Worm (Caenorhabditis elegans) whole organism, L4 larva: ENCODE measurements around the gene F49E11.7.
A peak's percentile ranks its signal among the peaks of the same experiment; 100 is the strongest.

ENCODE experiments used
- F10B5.3 ChIP-seq: sonication (generic microtip); optimal IDR thresholded peaks from 2 replicates; lab custom pipeline; 2016; ENCODE audit warnings: mild to moderate bottlenecking, missing genetic modification characterization, missing compliant biosample characterization
- F26F4.8 ChIP-seq: fragments of 200-800 bp; sonication (Bioruptor generic); conservative IDR thresholded peaks from 2 replicates; pipeline ENCODE4 v1.3.6; 2022; ENCODE audit warnings: missing genetic modification characterization, missing compliant biosample characterization
- F37D6.2 ChIP-seq: sonication (generic microtip); optimal IDR thresholded peaks from 2 replicates; lab custom pipeline; 2016; ENCODE audit warnings: mild to moderate bottlenecking, missing genetic modification characterization, missing compliant biosample characterization
- F49E8.2 ChIP-seq: sonication (generic microtip); optimal IDR thresholded peaks from 2 replicates; lab custom pipeline; 2016; ENCODE audit warnings: missing compliant biosample characterization, mild to moderate bottlenecking, missing genetic modification characterization, borderline replicate concordance
- Y105C5A.15 ChIP-seq: fragments of 200-800 bp; sonication (Bioruptor generic); IDR thresholded peaks from 2 replicates; pipeline ENCODE4 v1.3.6; 2022; ENCODE audit warnings: missing genetic modification characterization, missing compliant biosample characterization
- Y5F2A.4 ChIP-seq: fragments of 200-800 bp; sonication (Bioruptor generic); optimal IDR thresholded peaks from 2 replicates; lab custom pipeline; 2018; ENCODE audit warnings: mild to moderate bottlenecking, missing genetic modification characterization, missing compliant biosample characterization
- ZK546.5 ChIP-seq, 2 experiments: sonication (generic microtip); optimal IDR thresholded peaks; 2 replicates each; lab custom pipeline; 2017; ENCODE audit warnings: missing biosample characterization in 2 of 2, missing genetic modification characterization in 2 of 2
- aly-2 ChIP-seq: sonication (generic microtip); optimal IDR thresholded peaks from 2 replicates; lab custom pipeline; 2018; ENCODE audit warnings: missing biosample characterization, missing genetic modification characterization
- ama-1 ChIP-seq: fragments of 150-350 bp; optimal IDR thresholded peaks from 2 replicates; lab custom pipeline; 2014; ENCODE audit warnings: inconsistent platforms, mixed read lengths
- arid-1 ChIP-seq: fragments of 200-800 bp; sonication (Bioruptor generic); conservative IDR thresholded peaks from 2 replicates; pipeline ENCODE4 v1.3.6; 2022; ENCODE audit warnings: missing genetic modification reagents, missing genetic modification characterization, missing compliant biosample characterization
- ces-1 ChIP-seq: fragments of 150-350 bp; sonication (generic microtip); optimal IDR thresholded peaks from 4 replicates; lab custom pipeline; 2014; ENCODE audit warnings: missing biosample characterization, missing genetic modification reagents, missing genetic modification characterization
- daf-16 ChIP-seq, 3 experiments: sonication (generic microtip); optimal IDR thresholded peaks; 2 replicates each; lab custom pipeline; 2016 to 2017; ENCODE audit warnings: missing genetic modification characterization in 3 of 3, missing genetic modification reagents in 3 of 3, mild to moderate bottlenecking in 2 of 3, missing compliant biosample characterization in 2 of 3, missing biosample characterization in 1 of 3, moderate library complexity in 1 of 3
- daf-8 ChIP-seq: fragments of 200-800 bp; sonication (Bioruptor generic); IDR thresholded peaks from 2 replicates; pipeline ENCODE4 v1.3.6; 2022; ENCODE audit warnings: missing genetic modification characterization, missing compliant biosample characterization
- dmd-6 ChIP-seq: fragments of 200-800 bp; sonication (Bioruptor generic); IDR thresholded peaks from 2 replicates; pipeline ENCODE4 v1.3.6; 2022; ENCODE audit warnings: missing genetic modification reagents, missing genetic modification characterization, missing compliant biosample characterization
- dpl-1 ChIP-seq: fragments of 150-350 bp; optimal IDR thresholded peaks from 2 replicates; lab custom pipeline; 2014; ENCODE audit warnings: missing biosample characterization, missing genetic modification reagents, missing genetic modification characterization
- duxl-1 ChIP-seq: sonication (generic microtip); optimal IDR thresholded peaks from 2 replicates; lab custom pipeline; 2016; ENCODE audit warnings: mild to moderate bottlenecking, missing genetic modification characterization, moderate library complexity, missing compliant biosample characterization; ENCODE audit not compliant: poor library complexity
- dve-1 ChIP-seq: sonication (generic microtip); optimal IDR thresholded peaks from 2 replicates; lab custom pipeline; 2017; ENCODE audit warnings: antibody characterized with exemption, mild to moderate bottlenecking, missing genetic modification characterization, missing compliant biosample characterization; ENCODE audit not compliant: insufficient read depth
- fkh-10 ChIP-seq: fragments of 150-350 bp; optimal IDR thresholded peaks from 2 replicates; lab custom pipeline; 2014; ENCODE audit warnings: missing biosample characterization, missing genetic modification reagents, missing genetic modification characterization
- hif-1 ChIP-seq, 2 experiments: sonication (generic microtip); optimal IDR thresholded peaks; 2 replicates each; lab custom pipeline; 2016 to 2017; ENCODE audit warnings: missing compliant biosample characterization in 2 of 2, missing genetic modification characterization in 2 of 2, missing genetic modification reagents in 2 of 2, missing genotype in 2 of 2, mild to moderate bottlenecking in 1 of 2
- hlh-11 ChIP-seq: fragments of 200-800 bp; sonication (Bioruptor generic); optimal IDR thresholded peaks from 2 replicates; lab custom pipeline; 2018; ENCODE audit warnings: mild to moderate bottlenecking, missing genetic modification characterization, missing compliant biosample characterization
- hlh-30 ChIP-seq: sonication (generic microtip); optimal IDR thresholded peaks from 2 replicates; lab custom pipeline; 2017; ENCODE audit warnings: antibody characterized with exemption, mild to moderate bottlenecking, missing genetic modification characterization, missing compliant biosample characterization; ENCODE audit not compliant: insufficient read depth
- hmg-1.1 ChIP-seq: fragments of 200-800 bp; sonication (Bioruptor generic); IDR thresholded peaks from 2 replicates; pipeline ENCODE4 v1.3.6; 2022; ENCODE audit warnings: missing genetic modification reagents, missing genetic modification characterization, missing compliant biosample characterization
- lin-15B ChIP-seq: fragments of 150-350 bp; sonication (generic microtip); optimal IDR thresholded peaks from 3 replicates; lab custom pipeline; 2014; ENCODE audit warnings: missing biosample characterization, missing genetic modification characterization
- lin-29 ChIP-seq: fragments of 200-800 bp; sonication (Bioruptor generic); IDR thresholded peaks from 2 replicates; pipeline ENCODE4 v1.3.6; 2022; ENCODE audit warnings: missing genetic modification reagents, missing genetic modification characterization, missing compliant biosample characterization
- lin-38 ChIP-seq: fragments of 200-800 bp; sonication (Bioruptor generic); IDR thresholded peaks from 2 replicates; pipeline ENCODE4 v1.3.6; 2022; ENCODE audit warnings: missing genetic modification reagents, missing genetic modification characterization, missing compliant biosample characterization
- lsy-2 ChIP-seq, 2 experiments: fragments of 150-350 bp in 1 of 2; sonication (generic microtip) in 1 of 2; optimal IDR thresholded peaks; 2 replicates each; lab custom pipeline; 2014 to 2017; ENCODE audit warnings: missing biosample characterization in 2 of 2, missing genetic modification characterization in 2 of 2
- madf-5 ChIP-seq, 2 experiments: fragments of 200-800 bp; sonication (Bioruptor generic); IDR thresholded peaks; 2 replicates each; pipeline ENCODE4 v1.3.6; 2022; ENCODE audit warnings: missing compliant biosample characterization in 2 of 2, missing genetic modification characterization in 2 of 2
- mep-1 ChIP-seq: fragments of 150-350 bp; sonication (generic microtip); optimal IDR thresholded peaks from 3 replicates; lab custom pipeline; 2014; ENCODE audit warnings: missing biosample characterization, missing genetic modification characterization
- mes-2 ChIP-seq: sonication (generic microtip); optimal IDR thresholded peaks from 2 replicates; lab custom pipeline; 2016; ENCODE audit warnings: missing genotype, mild to moderate bottlenecking, missing genetic modification characterization, missing compliant biosample characterization; ENCODE audit not compliant: poor library complexity, severe bottlenecking
- nhr-11 ChIP-seq: fragments of 150-350 bp; optimal IDR thresholded peaks from 2 replicates; lab custom pipeline; 2014; ENCODE audit warnings: missing biosample characterization, missing genetic modification characterization
- nhr-237 ChIP-seq: sonication (generic microtip); optimal IDR thresholded peaks from 2 replicates; lab custom pipeline; 2017; ENCODE audit warnings: missing biosample characterization, missing genetic modification characterization
- nhr-6 ChIP-seq: fragments of 150-350 bp; optimal IDR thresholded peaks from 2 replicates; lab custom pipeline; 2014; ENCODE audit warnings: missing biosample characterization, missing genetic modification characterization
- pha-4 ChIP-seq, 2 experiments: fragments of 150-350 bp in 1 of 2; fragments of 200-800 bp in 1 of 2; sonication (Bioruptor generic) in 1 of 2; IDR thresholded peaks in 1 of 2; optimal IDR thresholded peaks in 1 of 2; 2 replicates each; pipeline versions ENCODE4 v1.3.6 to Lab custom; 2014 to 2022; ENCODE audit warnings: missing genetic modification characterization in 2 of 2, missing genetic modification reagents in 2 of 2, missing biosample characterization in 1 of 2, missing compliant biosample characterization in 1 of 2
- rbr-2 ChIP-seq: sonication (generic microtip); optimal IDR thresholded peaks from 2 replicates; lab custom pipeline; 2016; ENCODE audit warnings: missing genotype, missing genetic modification characterization, missing compliant biosample characterization
- sdz-12 ChIP-seq: fragments of 200-800 bp; sonication (Bioruptor generic); optimal IDR thresholded peaks from 2 replicates; lab custom pipeline; 2018; ENCODE audit warnings: mild to moderate bottlenecking, missing genetic modification characterization, missing compliant biosample characterization
- snpc-1.2 ChIP-seq: fragments of 200-800 bp; sonication (Bioruptor generic); IDR thresholded peaks from 2 replicates; pipeline ENCODE4 v1.3.6; 2022; ENCODE audit warnings: missing genetic modification reagents, missing genetic modification characterization, missing compliant biosample characterization
- spr-3 ChIP-seq: fragments of 200-800 bp; sonication (Bioruptor generic); optimal IDR thresholded peaks from 2 replicates; lab custom pipeline; 2018; ENCODE audit warnings: mild to moderate bottlenecking, missing genetic modification characterization, missing compliant biosample characterization
- unc-130 ChIP-seq: sonication (generic microtip); optimal IDR thresholded peaks from 2 replicates; lab custom pipeline; 2016; ENCODE audit warnings: missing genetic modification reagents, missing genetic modification characterization, missing compliant biosample characterization
- unc-39 ChIP-seq: sonication (generic microtip); optimal IDR thresholded peaks from 2 replicates; lab custom pipeline; 2017; ENCODE audit warnings: missing biosample characterization, missing genetic modification characterization
- vab-7 ChIP-seq: fragments of 200-800 bp; sonication (Bioruptor generic); IDR thresholded peaks from 2 replicates; pipeline ENCODE4 v1.3.6; 2022; ENCODE audit warnings: missing genetic modification reagents, missing genetic modification characterization, missing compliant biosample characterization
- zag-1 ChIP-seq: fragments of 150-350 bp; optimal IDR thresholded peaks from 2 replicates; lab custom pipeline; 2014; ENCODE audit warnings: missing biosample characterization, missing genetic modification characterization
- zfp-2 ChIP-seq: sonication (generic microtip); optimal IDR thresholded peaks from 2 replicates; lab custom pipeline; 2016; ENCODE audit warnings: mild to moderate bottlenecking, missing genetic modification characterization, missing compliant biosample characterization
- ztf-7 ChIP-seq: fragments of 150-350 bp; optimal IDR thresholded peaks from 2 replicates; lab custom pipeline; 2014; ENCODE audit warnings: missing biosample characterization, missing genetic modification characterization

F49E11.7 gene

DNA sequence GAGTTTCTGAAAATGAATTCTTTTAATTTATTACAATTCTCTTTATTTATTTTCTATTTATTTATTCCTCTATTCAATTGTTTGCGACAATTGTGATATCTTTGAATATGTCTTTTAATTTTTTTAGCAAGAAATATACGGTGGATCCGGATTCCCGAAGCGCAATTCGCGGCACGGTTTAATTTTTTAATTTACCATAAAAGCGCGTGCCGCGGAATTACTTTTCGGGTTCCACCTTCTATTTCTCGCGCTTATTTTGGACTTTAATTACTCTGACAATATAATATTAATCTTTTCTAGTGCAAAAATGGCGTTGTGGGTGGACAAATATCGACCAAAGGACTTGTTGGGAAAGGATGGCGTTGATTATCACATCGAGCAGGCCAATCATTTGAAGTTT lies 42.8 kb downstream of the F49E11.7 start, which contains the start of gene rfc-3:
Gene rfc-3, plus strand, starts transcription at position 301 of the 400 bp plus-strand sequence.
- TF ChIP-seq lin-38 (GFP tag; lab: Robert Waterston, UW) (0 out of 2 replicates have a peak, but pooled peaks have one; percentile 15), unc-39 (no peak)

DNA sequence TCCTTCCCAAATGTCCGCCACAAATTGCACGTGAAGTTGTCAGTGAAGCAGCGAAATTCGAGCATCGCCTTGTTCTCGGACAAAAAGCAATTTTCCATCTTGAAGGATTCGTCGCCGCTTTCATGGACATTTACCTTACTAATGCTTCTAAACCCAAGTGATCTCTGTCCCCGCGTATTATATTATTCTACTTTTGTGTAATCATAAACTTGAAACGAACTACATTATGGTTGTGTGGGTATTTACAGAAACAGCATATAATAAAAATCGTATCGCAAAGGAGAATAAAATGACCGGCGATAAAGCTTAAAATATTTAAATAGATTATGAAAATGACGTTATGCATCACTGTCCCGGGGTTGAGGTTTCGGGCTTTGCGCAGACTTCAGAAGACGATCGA lies 44.1 kb downstream of the F49E11.7 start:
- TF ChIP-seq lin-38 (GFP tag; lab: Robert Waterston, UW) (peak; percentile 62), spr-3 (no peak), unc-130 (peak; percentile 26), fkh-10 (GFP tag; lab: Kevin White, UChicago) (no peak), daf-16 (GFP tag; optimal IDR thresholded peaks at IDR 0.05; lab: Kevin White, UChicago) (no peak), daf-16 (tag; optimal IDR thresholded peaks at IDR 0.05; lab: Kevin White, UChicago) (peak; percentile 37), zag-1 (no peak), F49E8.2 (tag; lab: Kevin White, UChicago) (peak; percentile 44), ztf-7 (tag; lab: Kevin White, UChicago) (no peak), ama-1 (lab: Kevin White, UChicago) (no peak)

DNA sequence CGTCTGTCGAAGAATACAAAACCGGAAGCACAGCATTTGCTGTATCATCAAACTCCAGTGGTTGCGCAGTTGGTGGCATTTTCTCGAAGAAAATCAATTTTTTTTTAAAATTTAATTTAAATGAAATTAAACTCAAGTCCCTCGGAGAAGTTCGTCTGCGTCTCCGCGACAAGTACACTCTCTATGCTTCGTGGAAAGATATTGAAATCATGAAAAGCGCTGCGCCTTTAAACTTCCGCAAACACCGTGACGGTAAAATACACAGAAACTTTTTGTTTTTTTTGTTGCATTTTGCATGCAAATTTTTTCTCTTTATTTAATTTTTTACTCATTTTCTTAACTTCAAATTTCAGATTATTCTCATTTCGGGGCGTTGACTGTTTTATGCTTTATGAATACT lies 46.0 kb downstream of the F49E11.7 start, which contains the start of the genes dli-1, tin-9.2 and exos-4.1:
Gene dli-1, minus strand, starts transcription at position 141 of the 400 bp plus-strand sequence.
Gene tin-9.2, plus strand, starts transcription at position 344 of the 400 bp plus-strand sequence.
Gene exos-4.1, plus strand, starts transcription at position 348 of the 400 bp plus-strand sequence.
- TF ChIP-seq ZK546.5 (tag; optimal IDR thresholded peaks at IDR 0.05; lab: Kevin White, UChicago) (no peak), vab-7 (GFP tag; lab: Robert Waterston, UW) (no peak), daf-16 (GFP tag; optimal IDR thresholded peaks at IDR 0.05; lab: Kevin White, UChicago) (no peak), daf-16 (tag; optimal IDR thresholded peaks at IDR 0.05; lab: Kevin White, UChicago) (peak; percentile 35), dpl-1 (GFP tag; lab: Kevin White, UChicago) (peak; percentile 78), lsy-2 (tag; optimal IDR thresholded peaks at IDR 0.05; lab: Kevin White, UChicago) (peak in 1 of 2 experiments; percentile 89), nhr-6 (tag; lab: Kevin White, UChicago) (peak; percentile 42), dve-1 (peak; percentile 44), hif-1 (tag; optimal IDR thresholded peaks at IDR 0.05; lab: Kevin White, UChicago) (peak in 1 of 2 experiments; percentile 15), dmd-6 (GFP tag; lab: Robert Waterston, UW) (no peak), rbr-2 (peak; percentile 68), mes-2 (tag; lab: Kevin White, UChicago) (peak; percentile 80), pha-4 (GFP tag; IDR thresholded peaks at IDR 0.05; lab: Robert Waterston, UW) (0 out of 2 replicates have a peak, but pooled peaks have one; percentile 33), pha-4 (tag; optimal IDR thresholded peaks at IDR 0.05; lab: Kevin White, UChicago) (no peak), mep-1 (peak; percentile 69), unc-130 (peak; percentile 28), hmg-1.1 (GFP tag; lab: Robert Waterston, UW) (peak; percentile 65), lin-38 (GFP tag; lab: Robert Waterston, UW) (peak; percentile 81), F37D6.2 (peak; percentile 9), zfp-2 (no peak), daf-8 (GFP tag; lab: Robert Waterston, UW) (no peak), snpc-1.2 (GFP tag; lab: Robert Waterston, UW) (peak; percentile 80), Y105C5A.15 (GFP tag; lab: Robert Waterston, UW) (no peak), hlh-30 (peak; percentile 46), madf-5 (GFP tag; IDR thresholded peaks at IDR 0.05; lab: Robert Waterston, UW) (no peak), nhr-11 (tag; lab: Kevin White, UChicago) (peak; percentile 7), F26F4.8 (GFP tag; lab: Robert Waterston, UW) (no peak), duxl-1 (tag; lab: Kevin White, UChicago) (peak; percentile 33), arid-1 (GFP tag; lab: Robert Waterston, UW) (peak; percentile 42), fkh-10 (GFP tag; lab: Kevin White, UChicago) (peak; percentile 34), Y5F2A.4 (GFP tag; lab: Kevin White, UChicago) (no peak), F10B5.3 (tag; lab: Kevin White, UChicago) (no peak), hlh-11 (peak; percentile 52), lin-29 (no peak), lin-15B (tag; lab: Kevin White, UChicago) (no peak), ces-1 (peak; percentile 3), nhr-237 (tag; lab: Kevin White, UChicago) (no peak), sdz-12 (GFP tag; lab: Kevin White, UChicago) (no peak), aly-2 (no peak)
